Worm (Caenorhabditis elegans) whole organism, L1 larva: Measurements from ENCODE around the gene F25A2.1.

Experiments
- C04F5.9 ChIP-seq: sonication (generic microtip); optimal IDR thresholded peaks from 2 replicates; lab custom pipeline; 2016; ENCODE audit warnings: missing genetic modification characterization, missing compliant biosample characterization
- ama-1 ChIP-seq: fragments of 150-350 bp; optimal IDR thresholded peaks from 2 replicates; lab custom pipeline; 2014
- ceh-8 ChIP-seq: fragments of 200-800 bp; sonication (Bioruptor generic); optimal IDR thresholded peaks from 2 replicates; lab custom pipeline; 2018; ENCODE audit warnings: mild to moderate bottlenecking, missing genetic modification characterization, moderate library complexity, missing compliant biosample characterization
- ceh-82 ChIP-seq, 3 experiments: fragments of 150-350 bp in 1 of 3; sonication (generic microtip) in 2 of 3; optimal IDR thresholded peaks; 2 replicates each; lab custom pipeline; 2014 to 2017; ENCODE audit warnings: missing biosample characterization in 3 of 3, missing genetic modification characterization in 3 of 3
- ceh-88 ChIP-seq: fragments of 200-800 bp; sonication (Bioruptor generic); IDR thresholded peaks from 2 replicates; pipeline ENCODE4 v1.3.6; 2022; ENCODE audit warnings: missing genetic modification characterization, missing compliant biosample characterization
- ceh-90 ChIP-seq: sonication (generic microtip); optimal IDR thresholded peaks from 2 replicates; lab custom pipeline; 2016; ENCODE audit warnings: missing genetic modification characterization, missing compliant biosample characterization
- dpl-1 ChIP-seq, 3 experiments: fragments of 150-350 bp in 2 of 3; sonication (generic microtip) in 1 of 3; optimal IDR thresholded peaks; 2 replicates each; lab custom pipeline; 2014 to 2017; ENCODE audit warnings: missing biosample characterization in 3 of 3, missing genetic modification characterization in 3 of 3, missing genetic modification reagents in 3 of 3
- dsc-1 ChIP-seq: sonication (generic microtip); optimal IDR thresholded peaks from 2 replicates; lab custom pipeline; 2016; ENCODE audit warnings: mild to moderate bottlenecking, missing genetic modification characterization, missing compliant biosample characterization
- efl-1 ChIP-seq, 4 experiments: fragments of 150-350 bp; optimal IDR thresholded peaks in 3 of 4; peaks in 1 of 4; 1 replicate in 1 of 4; 2 replicates in 3 of 4; lab custom pipeline; 2014; ENCODE audit warnings: missing biosample characterization in 2 of 4, missing genetic modification characterization in 2 of 4, missing genetic modification reagents in 2 of 4
- egl-13 ChIP-seq: sonication (generic microtip); optimal IDR thresholded peaks from 2 replicates; lab custom pipeline; 2016; ENCODE audit warnings: missing genotype, missing genetic modification reagents, missing genetic modification characterization, missing compliant biosample characterization
- ets-5 ChIP-seq: fragments of 200-800 bp; sonication (Bioruptor generic); IDR thresholded peaks from 2 replicates; pipeline ENCODE4 v1.3.6; 2022; ENCODE audit warnings: missing genetic modification characterization, missing compliant biosample characterization
- fkh-8 ChIP-seq: sonication (generic microtip); optimal IDR thresholded peaks from 2 replicates; lab custom pipeline; 2016; ENCODE audit warnings: mild to moderate bottlenecking, missing genetic modification characterization, missing compliant biosample characterization
- hlh-17 ChIP-seq: fragments of 200-800 bp; sonication (Bioruptor generic); optimal IDR thresholded peaks from 2 replicates; lab custom pipeline; 2018; ENCODE audit warnings: missing genetic modification characterization, mild to moderate bottlenecking, missing compliant biosample characterization, moderate library complexity, borderline replicate concordance
- hpl-2 ChIP-seq: fragments of 150-350 bp; optimal IDR thresholded peaks from 2 replicates; lab custom pipeline; 2014; ENCODE audit warnings: missing biosample characterization, missing genetic modification reagents, missing genetic modification characterization
- isw-1 ChIP-seq: fragments of 200-800 bp; sonication (Bioruptor generic); IDR thresholded peaks from 2 replicates; pipeline ENCODE4 v1.3.6; 2022; ENCODE audit warnings: missing genetic modification characterization, missing compliant biosample characterization
- jun-1 ChIP-seq: fragments of 150-350 bp; optimal IDR thresholded peaks from 2 replicates; lab custom pipeline; 2014; ENCODE audit warnings: missing biosample characterization, missing genetic modification reagents, missing genetic modification characterization
- lin-14 ChIP-seq: fragments of 200-800 bp; sonication (Bioruptor generic); optimal IDR thresholded peaks from 2 replicates; lab custom pipeline; 2018; ENCODE audit warnings: mild to moderate bottlenecking, missing genetic modification characterization, moderate library complexity, missing compliant biosample characterization
- lin-15B ChIP-seq: fragments of 150-350 bp; sonication (generic microtip); optimal IDR thresholded peaks from 3 replicates; lab custom pipeline; 2014; ENCODE audit warnings: missing biosample characterization, missing genetic modification characterization
- lsy-2 ChIP-seq, 2 experiments: fragments of 150-350 bp; optimal IDR thresholded peaks; 2 replicates each; lab custom pipeline; 2014; ENCODE audit warnings: missing biosample characterization in 2 of 2, missing genetic modification characterization in 2 of 2
- mep-1 ChIP-seq: fragments of 150-350 bp; optimal IDR thresholded peaks from 2 replicates; lab custom pipeline; 2014; ENCODE audit warnings: missing biosample characterization, missing genetic modification characterization
- nhr-11 ChIP-seq: fragments of 150-350 bp; optimal IDR thresholded peaks from 2 replicates; lab custom pipeline; 2014; ENCODE audit warnings: missing biosample characterization, missing genetic modification characterization
- nhr-19 ChIP-seq: fragments of 200-800 bp; sonication (Bioruptor generic); conservative IDR thresholded peaks from 2 replicates; pipeline ENCODE4 v1.3.6; 2022; ENCODE audit warnings: missing genetic modification characterization, missing compliant biosample characterization
- nhr-47 ChIP-seq: sonication (generic microtip); optimal IDR thresholded peaks from 2 replicates; lab custom pipeline; 2016; ENCODE audit warnings: mild to moderate bottlenecking, missing genetic modification characterization, moderate library complexity, missing compliant biosample characterization
- nhr-71 ChIP-seq: sonication (generic microtip); optimal IDR thresholded peaks from 2 replicates; lab custom pipeline; 2016; ENCODE audit warnings: mild to moderate bottlenecking, missing genetic modification characterization, moderate library complexity, missing compliant biosample characterization
- nhr-90 ChIP-seq: sonication (generic microtip); optimal IDR thresholded peaks from 2 replicates; lab custom pipeline; 2016; ENCODE audit warnings: mild to moderate bottlenecking, missing genetic modification characterization, missing compliant biosample characterization; ENCODE audit not compliant: poor library complexity
- pax-3 ChIP-seq: fragments of 200-800 bp; sonication (Bioruptor generic); optimal IDR thresholded peaks from 2 replicates; lab custom pipeline; 2018; ENCODE audit warnings: mild to moderate bottlenecking, missing genetic modification characterization, moderate library complexity, missing compliant biosample characterization
- rnt-1 ChIP-seq: sonication (generic microtip); optimal IDR thresholded peaks from 2 replicates; lab custom pipeline; 2016; ENCODE audit warnings: mild to moderate bottlenecking, missing genetic modification characterization, moderate library complexity, missing compliant biosample characterization
- skn-1 ChIP-seq: fragments of 150-350 bp; optimal IDR thresholded peaks from 2 replicates; lab custom pipeline; 2014; ENCODE audit warnings: missing biosample characterization, missing genetic modification characterization
- snu-23 ChIP-seq: sonication (generic microtip); optimal IDR thresholded peaks from 2 replicates; lab custom pipeline; 2016; ENCODE audit warnings: missing genetic modification characterization, missing compliant biosample characterization
- sox-4 ChIP-seq: sonication (generic microtip); optimal IDR thresholded peaks from 2 replicates; lab custom pipeline; 2016; ENCODE audit warnings: missing genetic modification characterization, missing compliant biosample characterization
- sup-37 ChIP-seq: fragments of 200-800 bp; sonication (Bioruptor generic); optimal IDR thresholded peaks from 2 replicates; lab custom pipeline; 2018; ENCODE audit warnings: mild to moderate bottlenecking, missing genetic modification characterization, missing compliant biosample characterization
- swsn-7 ChIP-seq: sonication (generic microtip); optimal IDR thresholded peaks from 2 replicates; lab custom pipeline; 2016; ENCODE audit warnings: missing genetic modification characterization, missing compliant biosample characterization
- tbx-2 ChIP-seq: sonication (generic microtip); optimal IDR thresholded peaks from 2 replicates; lab custom pipeline; 2016; ENCODE audit warnings: missing genetic modification characterization, missing compliant biosample characterization
- unc-130 ChIP-seq: fragments of 150-350 bp; optimal IDR thresholded peaks from 2 replicates; lab custom pipeline; 2017; ENCODE audit warnings: missing biosample characterization, missing genetic modification characterization, inconsistent platforms
- unc-62 ChIP-seq: fragments of 150-350 bp; optimal IDR thresholded peaks from 2 replicates; lab custom pipeline; 2014; ENCODE audit warnings: missing biosample characterization, missing genetic modification reagents, missing genetic modification characterization
- unc-86 ChIP-seq: sonication (generic microtip); optimal IDR thresholded peaks from 2 replicates; lab custom pipeline; 2016; ENCODE audit warnings: missing genetic modification characterization, missing compliant biosample characterization
- xbp-1 ChIP-seq: sonication (generic microtip); optimal IDR thresholded peaks from 2 replicates; lab custom pipeline; 2016; ENCODE audit warnings: missing genetic modification characterization, missing compliant biosample characterization
- zip-4 ChIP-seq: fragments of 200-800 bp; sonication (Bioruptor generic); optimal IDR thresholded peaks from 2 replicates; lab custom pipeline; 2018; ENCODE audit warnings: mild to moderate bottlenecking, missing genetic modification characterization, moderate library complexity, missing compliant biosample characterization
- ztf-11 ChIP-seq, 2 experiments: sonication (generic microtip); optimal IDR thresholded peaks; 2 replicates each; lab custom pipeline; 2016 to 2017; ENCODE audit warnings: missing genetic modification characterization in 2 of 2, missing biosample characterization in 1 of 2, missing compliant biosample characterization in 1 of 2
- ztf-4 ChIP-seq: fragments of 150-350 bp; optimal IDR thresholded peaks from 2 replicates; lab custom pipeline; 2014; ENCODE audit warnings: missing biosample characterization, missing genetic modification characterization

The F25A2.1 gene

DNA sequence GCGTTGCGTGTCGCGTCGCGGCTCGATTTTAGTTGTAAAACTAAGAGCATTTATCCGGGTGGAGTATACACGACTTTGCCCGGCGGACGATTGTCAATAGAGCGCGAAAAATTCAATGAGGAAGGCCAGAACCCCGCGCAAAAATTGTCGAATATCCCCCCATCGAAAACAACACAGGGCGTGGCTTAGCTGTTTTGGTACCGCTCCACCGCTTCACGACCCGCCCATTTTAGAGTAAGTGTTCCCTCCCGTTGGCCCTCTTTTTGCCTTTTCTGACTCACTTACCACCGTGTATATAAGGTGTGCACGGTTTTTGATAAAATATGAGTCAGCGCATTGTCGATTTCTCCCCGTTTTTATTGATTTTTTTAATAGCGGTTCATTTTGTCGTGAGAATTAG is 26.0 kb upstream of the F25A2.1 start:
- TF ChIP-seq swsn-7 (tag; lab: Kevin White, UChicago), result no peak
- TF ChIP-seq nhr-71 (tag; lab: Kevin White, UChicago), result no peak
- no peak for TF ChIP-seq dsc-1
- no peak for TF ChIP-seq hlh-17
- no peak for TF ChIP-seq ets-5
- TF ChIP-seq sup-37 (GFP tag; lab: Kevin White, UChicago), result no peak

DNA sequence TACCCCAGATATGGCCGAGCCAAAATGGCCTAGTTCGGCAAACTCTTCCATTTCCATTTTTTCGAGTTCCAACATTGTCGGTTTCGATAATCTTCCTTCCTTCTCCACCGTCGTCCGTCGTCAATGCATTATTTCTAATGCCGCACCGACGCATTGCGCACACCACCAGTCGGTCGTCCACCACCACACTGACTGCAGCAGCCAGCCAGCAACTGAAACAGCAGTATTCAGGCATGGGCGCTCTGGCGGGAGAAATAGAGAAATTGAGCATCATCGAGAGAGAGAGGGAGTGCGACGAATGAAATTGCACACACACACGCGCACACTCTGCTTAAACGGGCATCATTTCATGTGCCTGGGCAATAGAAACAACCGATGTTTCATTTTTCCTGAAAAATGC is 25.5 kb upstream of the F25A2.1 start:
- TF ChIP-seq snu-23 (GFP tag; lab: Kevin White, UChicago) (peak; percentile 37), unc-130 (tag; lab: Kevin White, UChicago) (no peak), nhr-71 (tag; lab: Kevin White, UChicago) (peak; percentile 75), swsn-7 (tag; lab: Kevin White, UChicago) (peak; percentile 72), lsy-2 (tag; optimal IDR thresholded peaks at IDR 0.05; lab: Kevin White, UChicago) (peak; percentile 18 to 27), fkh-8 (tag; lab: Kevin White, UChicago) (peak; percentile 91), lin-14 (GFP tag; lab: Kevin White, UChicago) (peak; percentile 92), ceh-90 (tag; lab: Kevin White, UChicago) (no peak), tbx-2 (tag; lab: Kevin White, UChicago) (peak; percentile 38), sox-4 (tag; lab: Kevin White, UChicago) (peak; percentile 36), dsc-1 (peak; percentile 69), lin-15B (tag; lab: Kevin White, UChicago) (peak; percentile 32), ceh-82 (tag; optimal IDR thresholded peaks at IDR 0.05; lab: Kevin White, UChicago) (peak in 2 of 3 experiments; percentile 38 to 44), hpl-2 (no peak), unc-86 (peak; percentile 74), ztf-4 (tag; lab: Kevin White, UChicago) (peak; percentile 56), nhr-47 (tag; lab: Kevin White, UChicago) (peak; percentile 74), jun-1 (tag; lab: Kevin White, UChicago) (peak; percentile 36), unc-62 (GFP tag; lab: Kevin White, UChicago) (no peak), ztf-11 (tag; optimal IDR thresholded peaks at IDR 0.05; lab: Kevin White, UChicago) (peak in 1 of 2 experiments; percentile 51), ama-1 (peak; percentile 33), nhr-90 (tag; lab: Kevin White, UChicago) (no peak), dpl-1 (GFP tag; optimal IDR thresholded peaks at IDR 0.05; lab: Kevin White, UChicago) (no peak), xbp-1 (tag; lab: Kevin White, UChicago) (peak; percentile 50), efl-1 (optimal IDR thresholded peaks at IDR 0.05; lab: Kevin White, UChicago) (peak; percentile 8 to 14), efl-1 (GFP tag; optimal IDR thresholded peaks at IDR 0.05 in 1 of 2; lab: Kevin White, UChicago) (peak in 1 of 2 experiments; percentile 67), mep-1 (tag; lab: Kevin White, UChicago) (no peak), pax-3 (peak; percentile 47), rnt-1 (tag; lab: Kevin White, UChicago) (peak; percentile 39), skn-1 (peak; percentile 15), nhr-19 (peak; percentile 28; the same call in 1 of the 2 replicates), zip-4 (GFP tag; lab: Kevin White, UChicago) (peak; percentile 2), ceh-8 (GFP tag; lab: Kevin White, UChicago) (peak; percentile 17), isw-1 (GFP tag; lab: Robert Waterston, UW) (peak; percentile 10; the same call in 1 of the 2 replicates), nhr-11 (no peak), ceh-88 (GFP tag; lab: Robert Waterston, UW) (no peak), C04F5.9 (tag; lab: Kevin White, UChicago) (no peak), egl-13 (tag; lab: Kevin White, UChicago) (peak; percentile 83)
- TF ChIP-seq, all 84 proteins: peak for 27
